Worm (Caenorhabditis elegans) whole organism, L1 larva: Measurements from ENCODE around the gene R08C7.12.
A peak's percentile ranks its signal among the peaks of the same experiment; 100 is the strongest.

Experiments
- C04F5.9 ChIP-seq: sonication (generic microtip); optimal IDR thresholded peaks from 2 replicates; lab custom pipeline; 2016; ENCODE audit warnings: missing genetic modification characterization, missing compliant biosample characterization
- C16A3.4 ChIP-seq: fragments of 150-350 bp; optimal IDR thresholded peaks from 2 replicates; lab custom pipeline; 2014; ENCODE audit warnings: missing biosample characterization, missing genetic modification characterization
- C34B4.2 ChIP-seq: sonication (generic microtip); optimal IDR thresholded peaks from 2 replicates; lab custom pipeline; 2017; ENCODE audit warnings: mild to moderate bottlenecking, missing genetic modification characterization, missing compliant biosample characterization
- F16B12.6 ChIP-seq: fragments of 150-350 bp; optimal IDR thresholded peaks from 2 replicates; lab custom pipeline; 2014; ENCODE audit warnings: missing biosample characterization, missing genetic modification characterization
- Y116A8C.19 ChIP-seq: sonication (generic microtip); optimal IDR thresholded peaks from 2 replicates; lab custom pipeline; 2016; ENCODE audit warnings: missing compliant biosample characterization, missing genetic modification characterization, borderline replicate concordance
- aha-1 ChIP-seq: fragments of 150-350 bp; optimal IDR thresholded peaks from 2 replicates; lab custom pipeline; 2014; ENCODE audit warnings: missing biosample characterization, missing genetic modification characterization
- ama-1 ChIP-seq: fragments of 150-350 bp; optimal IDR thresholded peaks from 2 replicates; lab custom pipeline; 2014
- blmp-1 ChIP-seq: fragments of 150-350 bp; optimal IDR thresholded peaks from 2 replicates; lab custom pipeline; 2014; ENCODE audit warnings: missing biosample characterization, missing genetic modification characterization
- ceh-63 ChIP-seq: fragments of 200-800 bp; sonication (Bioruptor generic); optimal IDR thresholded peaks from 2 replicates; lab custom pipeline; 2018; ENCODE audit warnings: mild to moderate bottlenecking, missing genetic modification characterization, missing compliant biosample characterization
- ceh-8 ChIP-seq: fragments of 200-800 bp; sonication (Bioruptor generic); optimal IDR thresholded peaks from 2 replicates; lab custom pipeline; 2018; ENCODE audit warnings: mild to moderate bottlenecking, missing genetic modification characterization, moderate library complexity, missing compliant biosample characterization
- ceh-88 ChIP-seq: fragments of 200-800 bp; sonication (Bioruptor generic); IDR thresholded peaks from 2 replicates; pipeline ENCODE4 v1.3.6; 2022; ENCODE audit warnings: missing genetic modification characterization, missing compliant biosample characterization
- dpl-1 ChIP-seq, 3 experiments: fragments of 150-350 bp in 2 of 3; sonication (generic microtip) in 1 of 3; optimal IDR thresholded peaks; 2 replicates each; lab custom pipeline; 2014 to 2017; ENCODE audit warnings: missing biosample characterization in 3 of 3, missing genetic modification characterization in 3 of 3, missing genetic modification reagents in 3 of 3
- efl-3 ChIP-seq: fragments of 200-800 bp; sonication (Bioruptor generic); optimal IDR thresholded peaks from 2 replicates; lab custom pipeline; 2018; ENCODE audit warnings: mild to moderate bottlenecking, missing genetic modification characterization, missing compliant biosample characterization
- egl-13 ChIP-seq: sonication (generic microtip); optimal IDR thresholded peaks from 2 replicates; lab custom pipeline; 2016; ENCODE audit warnings: missing genotype, missing genetic modification reagents, missing genetic modification characterization, missing compliant biosample characterization
- egl-27 ChIP-seq, 2 experiments: fragments of 150-350 bp in 1 of 2; sonication (generic microtip); optimal IDR thresholded peaks; 3 replicates each; lab custom pipeline; 2017 to 2018; ENCODE audit warnings: missing biosample characterization in 2 of 2, missing genetic modification characterization in 2 of 2, missing genetic modification reagents in 2 of 2
- elt-2 ChIP-seq: sonication (generic microtip); optimal IDR thresholded peaks from 2 replicates; lab custom pipeline; 2016; ENCODE audit warnings: missing genetic modification characterization, mild to moderate bottlenecking, inconsistent platforms, missing compliant biosample characterization, missing genetic modification reagents
- elt-3 ChIP-seq, 6 experiments: fragments of 150-350 bp in 1 of 6; sonication (generic microtip); optimal IDR thresholded peaks; 2 replicates each; lab custom pipeline; 2017 to 2018; ENCODE audit warnings: missing biosample characterization in 6 of 6, missing genetic modification characterization in 6 of 6, inconsistent platforms in 1 of 6
- fkh-10 ChIP-seq: sonication (generic microtip); optimal IDR thresholded peaks from 2 replicates; lab custom pipeline; 2017; ENCODE audit warnings: missing biosample characterization, missing genetic modification reagents, missing genetic modification characterization
- fkh-8 ChIP-seq: sonication (generic microtip); optimal IDR thresholded peaks from 2 replicates; lab custom pipeline; 2016; ENCODE audit warnings: mild to moderate bottlenecking, missing genetic modification characterization, missing compliant biosample characterization
- fos-1 ChIP-seq: fragments of 150-350 bp; optimal IDR thresholded peaks from 2 replicates; lab custom pipeline; 2014; ENCODE audit warnings: missing biosample characterization, missing genetic modification characterization
- hlh-17 ChIP-seq: fragments of 200-800 bp; sonication (Bioruptor generic); optimal IDR thresholded peaks from 2 replicates; lab custom pipeline; 2018; ENCODE audit warnings: missing genetic modification characterization, mild to moderate bottlenecking, missing compliant biosample characterization, moderate library complexity, borderline replicate concordance
- hpl-2 ChIP-seq: fragments of 150-350 bp; optimal IDR thresholded peaks from 2 replicates; lab custom pipeline; 2014; ENCODE audit warnings: missing biosample characterization, missing genetic modification reagents, missing genetic modification characterization
- isw-1 ChIP-seq: fragments of 200-800 bp; sonication (Bioruptor generic); IDR thresholded peaks from 2 replicates; pipeline ENCODE4 v1.3.6; 2022; ENCODE audit warnings: missing genetic modification characterization, missing compliant biosample characterization
- lin-13 ChIP-seq: fragments of 150-350 bp; optimal IDR thresholded peaks from 2 replicates; lab custom pipeline; 2014; ENCODE audit warnings: missing biosample characterization, missing genetic modification reagents, missing genetic modification characterization
- lin-14 ChIP-seq: fragments of 200-800 bp; sonication (Bioruptor generic); optimal IDR thresholded peaks from 2 replicates; lab custom pipeline; 2018; ENCODE audit warnings: mild to moderate bottlenecking, missing genetic modification characterization, moderate library complexity, missing compliant biosample characterization
- lin-35 ChIP-seq, 2 experiments: fragments of 150-350 bp; optimal IDR thresholded peaks; 2 replicates each; lab custom pipeline; 2014; ENCODE audit warnings: missing biosample characterization in 2 of 2, missing genetic modification characterization in 2 of 2, missing genetic modification reagents in 2 of 2
- mab-9 ChIP-seq: fragments of 200-800 bp; sonication (Bioruptor generic); IDR thresholded peaks from 2 replicates; pipeline ENCODE4 v1.3.6; 2022; ENCODE audit warnings: missing genetic modification reagents, missing genetic modification characterization, missing compliant biosample characterization
- mdl-1 ChIP-seq, 2 experiments: fragments of 150-350 bp; optimal IDR thresholded peaks; 2 replicates each; lab custom pipeline; 2014 to 2017; ENCODE audit warnings: missing biosample characterization in 2 of 2, missing genetic modification characterization in 2 of 2, inconsistent platforms in 1 of 2
- mef-2 ChIP-seq: fragments of 150-350 bp; optimal IDR thresholded peaks from 2 replicates; lab custom pipeline; 2014; ENCODE audit warnings: missing biosample characterization, missing genetic modification characterization
- mep-1 ChIP-seq: fragments of 150-350 bp; optimal IDR thresholded peaks from 2 replicates; lab custom pipeline; 2014; ENCODE audit warnings: missing biosample characterization, missing genetic modification characterization
- nhr-12 ChIP-seq: sonication (generic microtip); optimal IDR thresholded peaks from 2 replicates; lab custom pipeline; 2017; ENCODE audit warnings: missing biosample characterization, missing genetic modification characterization
- nhr-19 ChIP-seq: fragments of 200-800 bp; sonication (Bioruptor generic); conservative IDR thresholded peaks from 2 replicates; pipeline ENCODE4 v1.3.6; 2022; ENCODE audit warnings: missing genetic modification characterization, missing compliant biosample characterization
- nhr-237 ChIP-seq: fragments of 150-350 bp; optimal IDR thresholded peaks from 2 replicates; lab custom pipeline; 2014; ENCODE audit warnings: missing biosample characterization, missing genetic modification characterization
- nhr-28 ChIP-seq: fragments of 150-350 bp; optimal IDR thresholded peaks from 2 replicates; lab custom pipeline; 2014; ENCODE audit warnings: missing biosample characterization, missing genetic modification characterization
- nhr-76 ChIP-seq: sonication (generic microtip); optimal IDR thresholded peaks from 2 replicates; lab custom pipeline; 2017; ENCODE audit warnings: missing biosample characterization, missing genetic modification characterization
- nhr-77 ChIP-seq: fragments of 150-350 bp; optimal IDR thresholded peaks from 2 replicates; lab custom pipeline; 2014; ENCODE audit warnings: missing biosample characterization, missing genetic modification characterization
- nhr-84 ChIP-seq: sonication (generic microtip); optimal IDR thresholded peaks from 2 replicates; lab custom pipeline; 2017; ENCODE audit warnings: missing biosample characterization, missing genetic modification characterization
- pag-3 ChIP-seq: sonication (generic microtip); optimal IDR thresholded peaks from 2 replicates; lab custom pipeline; 2017; ENCODE audit warnings: missing genetic modification characterization, mild to moderate bottlenecking, missing compliant biosample characterization, antibody characterized with exemption, borderline replicate concordance; ENCODE audit not compliant: insufficient read depth
- pax-3 ChIP-seq: fragments of 200-800 bp; sonication (Bioruptor generic); optimal IDR thresholded peaks from 2 replicates; lab custom pipeline; 2018; ENCODE audit warnings: mild to moderate bottlenecking, missing genetic modification characterization, moderate library complexity, missing compliant biosample characterization
- pqm-1 ChIP-seq: sonication (generic microtip); optimal IDR thresholded peaks from 3 replicates; lab custom pipeline; 2017; ENCODE audit warnings: missing biosample characterization, missing genetic modification characterization
- skn-1 ChIP-seq: fragments of 150-350 bp; optimal IDR thresholded peaks from 2 replicates; lab custom pipeline; 2014; ENCODE audit warnings: missing biosample characterization, missing genetic modification characterization
- sox-4 ChIP-seq: sonication (generic microtip); optimal IDR thresholded peaks from 2 replicates; lab custom pipeline; 2016; ENCODE audit warnings: missing genetic modification characterization, missing compliant biosample characterization
- sptf-1 ChIP-seq: fragments of 150-350 bp; optimal IDR thresholded peaks from 2 replicates; lab custom pipeline; 2014; ENCODE audit warnings: missing biosample characterization, missing genetic modification characterization
- sup-37 ChIP-seq: fragments of 200-800 bp; sonication (Bioruptor generic); optimal IDR thresholded peaks from 2 replicates; lab custom pipeline; 2018; ENCODE audit warnings: mild to moderate bottlenecking, missing genetic modification characterization, missing compliant biosample characterization
- swsn-7 ChIP-seq: sonication (generic microtip); optimal IDR thresholded peaks from 2 replicates; lab custom pipeline; 2016; ENCODE audit warnings: missing genetic modification characterization, missing compliant biosample characterization
- tlp-1 ChIP-seq: fragments of 150-350 bp; optimal IDR thresholded peaks from 2 replicates; lab custom pipeline; 2014; ENCODE audit warnings: missing biosample characterization, missing genetic modification characterization
- unc-130 ChIP-seq: fragments of 150-350 bp; optimal IDR thresholded peaks from 2 replicates; lab custom pipeline; 2017; ENCODE audit warnings: missing biosample characterization, missing genetic modification characterization, inconsistent platforms
- unc-30 ChIP-seq: sonication (generic microtip); optimal IDR thresholded peaks from 2 replicates; lab custom pipeline; 2017; ENCODE audit warnings: missing biosample characterization, missing genetic modification characterization
- unc-62 ChIP-seq: fragments of 150-350 bp; optimal IDR thresholded peaks from 2 replicates; lab custom pipeline; 2014; ENCODE audit warnings: missing biosample characterization, missing genetic modification reagents, missing genetic modification characterization
- unc-86 ChIP-seq: sonication (generic microtip); optimal IDR thresholded peaks from 2 replicates; lab custom pipeline; 2016; ENCODE audit warnings: missing genetic modification characterization, missing compliant biosample characterization
- unc-98 ChIP-seq: fragments of 200-800 bp; sonication (Bioruptor generic); IDR thresholded peaks from 2 replicates; pipeline ENCODE4 v1.3.6; 2022; ENCODE audit warnings: missing genetic modification characterization, missing compliant biosample characterization
- xbp-1 ChIP-seq: sonication (generic microtip); optimal IDR thresholded peaks from 2 replicates; lab custom pipeline; 2016; ENCODE audit warnings: missing genetic modification characterization, missing compliant biosample characterization
- ztf-11 ChIP-seq, 2 experiments: sonication (generic microtip); optimal IDR thresholded peaks; 2 replicates each; lab custom pipeline; 2016 to 2017; ENCODE audit warnings: missing genetic modification characterization in 2 of 2, missing biosample characterization in 1 of 2, missing compliant biosample characterization in 1 of 2

Gene R08C7.12

ce11 chrIV:4406054-4406539 is 43.4 kb upstream of the R08C7.12 start (continued):
- peak; percentile 52 for TF ChIP-seq nhr-77 (tag; lab: Kevin White, UChicago)
- TF ChIP-seq fkh-10 (GFP tag; lab: Kevin White, UChicago): peak; percentile 47
- peak in 1 of 2 experiments; percentile 58 for TF ChIP-seq egl-27 (tag; optimal IDR thresholded peaks at IDR 0.05; lab: Kevin White, UChicago)
- peak; percentile 55 for TF ChIP-seq nhr-19 (GFP tag; lab: Robert Waterston, UW)
- TF ChIP-seq mef-2 (tag; lab: Kevin White, UChicago): peak; percentile 12
- TF ChIP-seq aha-1 (tag; lab: Kevin White, UChicago): no peak
- no peak for TF ChIP-seq ceh-88 (GFP tag; lab: Robert Waterston, UW)
- TF ChIP-seq lin-35 (GFP tag; optimal IDR thresholded peaks at IDR 0.05; lab: Kevin White, UChicago): peak; percentile 81 to 86
- TF ChIP-seq mdl-1 (tag; optimal IDR thresholded peaks at IDR 0.05; lab: Kevin White, UChicago): peak in 1 of 2 experiments; percentile 55
- TF ChIP-seq elt-3 (tag; optimal IDR thresholded peaks at IDR 0.05; lab: Kevin White, UChicago): peak in 1 of 6 experiments; percentile 49
- no peak for TF ChIP-seq C34B4.2
- no peak for TF ChIP-seq egl-13 (tag; lab: Kevin White, UChicago)
- TF ChIP-seq nhr-12 (tag; lab: Kevin White, UChicago): no peak
- TF ChIP-seq nhr-237 (tag; lab: Kevin White, UChicago): no peak
- no peak for TF ChIP-seq nhr-28 (tag; lab: Kevin White, UChicago)
- no peak for TF ChIP-seq pag-3 (tag; lab: Kevin White, UChicago)
- TF ChIP-seq isw-1: peak; percentile 64
- no peak for TF ChIP-seq nhr-84 (tag; lab: Kevin White, UChicago)
- TF ChIP-seq pqm-1: peak; percentile 66
- peak; percentile 27 for TF ChIP-seq ama-1 (lab: Kevin White, UChicago)
- no peak for TF ChIP-seq ceh-8
- TF ChIP-seq sox-4 (tag; lab: Kevin White, UChicago): peak; percentile 41
- peak; percentile 51 for TF ChIP-seq mep-1 (tag; lab: Kevin White, UChicago)
- TF ChIP-seq unc-30: no peak
- peak; percentile 7 for TF ChIP-seq sup-37 (GFP tag; lab: Kevin White, UChicago)
- no peak for TF ChIP-seq pax-3
- no peak for TF ChIP-seq hpl-2
- TF ChIP-seq efl-3 (GFP tag; lab: Kevin White, UChicago): no peak
- no peak for TF ChIP-seq unc-62 (GFP tag; lab: Kevin White, UChicago)
- TF ChIP-seq Y116A8C.19 (tag; lab: Kevin White, UChicago): no peak
- no peak for TF ChIP-seq nhr-76
- TF ChIP-seq ztf-11 (tag; optimal IDR thresholded peaks at IDR 0.05; lab: Kevin White, UChicago): peak in 1 of 2 experiments; percentile 41
- peak; percentile 64 for TF ChIP-seq elt-2 (tag; lab: Kevin White, UChicago)
- peak; percentile 62 for TF ChIP-seq unc-86 (tag; lab: Kevin White, UChicago)
- no peak for TF ChIP-seq unc-98 (GFP tag; lab: Robert Waterston, UW)
- TF ChIP-seq mab-9 (GFP tag; lab: Robert Waterston, UW): 0 out of 2 replicates have a peak, but pooled peaks have one; percentile 45
- TF ChIP-seq C16A3.4 (tag; lab: Kevin White, UChicago): peak; percentile 61
- TF ChIP-seq tlp-1 (tag; lab: Kevin White, UChicago): no peak
- peak; percentile 81 for TF ChIP-seq unc-130
- peak; percentile 38 for TF ChIP-seq blmp-1 (tag; lab: Kevin White, UChicago)
- peak; percentile 78 for TF ChIP-seq xbp-1 (tag; lab: Kevin White, UChicago)
- no peak for TF ChIP-seq hlh-17
- no peak for TF ChIP-seq C04F5.9
- TF ChIP-seq F16B12.6 (tag; lab: Kevin White, UChicago): peak; percentile 44
- TF ChIP-seq skn-1: peak; percentile 46
- TF ChIP-seq ceh-63 (GFP tag; lab: Kevin White, UChicago): no peak
- TF ChIP-seq sptf-1 (tag; lab: Kevin White, UChicago): no peak
- peak; percentile 76 for TF ChIP-seq swsn-7 (tag; lab: Kevin White, UChicago)
- TF ChIP-seq fkh-8 (tag; lab: Kevin White, UChicago): peak; percentile 83
- TF ChIP-seq dpl-1 (GFP tag; optimal IDR thresholded peaks at IDR 0.05; lab: Kevin White, UChicago): peak; percentile 66 to 79 (median 69)
- peak; percentile 92 for TF ChIP-seq lin-14
- TF ChIP-seq lin-13 (GFP tag; lab: Kevin White, UChicago): peak; percentile 77
- peak; percentile 54 for TF ChIP-seq fos-1 (tag; lab: Kevin White, UChicago)
